Fruit fly (Drosophila melanogaster): Measurements from ENCODE around the gene tal-2A.
A peak's percentile ranks its signal among the peaks of the same experiment; 100 is the strongest.

tal-2A gene

DNA sequence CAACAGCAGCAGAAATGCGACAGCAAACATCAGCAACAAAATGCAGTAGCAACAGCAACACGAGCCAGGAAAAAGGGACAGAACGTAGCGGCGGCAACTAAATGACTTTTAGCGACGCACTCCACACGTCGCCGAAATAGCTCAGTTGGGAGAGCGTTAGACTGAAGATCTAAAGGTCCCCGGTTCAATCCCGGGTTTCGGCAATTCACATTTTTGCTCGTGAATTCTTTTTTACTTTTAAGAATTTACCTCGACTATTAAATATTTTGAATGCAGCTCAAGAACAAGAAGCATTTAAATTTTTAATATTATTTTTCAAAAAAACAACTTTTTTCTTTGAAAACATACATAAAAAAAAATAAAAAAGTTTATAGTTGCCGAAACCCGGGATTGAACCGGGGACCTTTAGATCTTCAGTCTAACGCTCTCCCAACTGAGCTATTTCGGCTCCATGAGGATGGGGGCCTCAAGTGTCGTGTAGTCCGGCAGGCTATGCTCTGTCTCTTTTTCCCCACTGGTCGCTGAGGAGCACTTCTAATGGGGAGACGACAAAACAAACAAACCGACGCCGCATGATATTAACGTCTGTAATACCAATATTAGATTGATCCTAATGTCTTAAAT is 15.0 kb upstream of the tal-2A start (continued):
- TF ChIP-seq shn (GFP tag; optimal IDR thresholded peaks at IDR 0.05), result no peak
- TF ChIP-seq amos (GFP tag; IDR thresholded peaks at IDR 0.05; ENCODE audit: partially characterized antibody), result peak; percentile 77; the same call in 1 of the 2 replicates
- TF ChIP-seq CG2889 (GFP tag; IDR thresholded peaks at IDR 0.05), result no peak
- peak; percentile 18 for TF ChIP-seq CG11504 (tag; optimal IDR thresholded peaks at IDR 0.05)
- TF ChIP-seq Camta (GFP tag; optimal IDR thresholded peaks at IDR 0.05), result no peak
- TF ChIP-seq Bdp1 (GFP tag; optimal IDR thresholded peaks at IDR 0.05), result peak; percentile 97
- TF ChIP-seq Opbp (GFP tag; IDR thresholded peaks at IDR 0.05; ENCODE audit: partially characterized antibody), result peak; percentile 74; the same call in 2 of the 3 replicates
- no peak for TF ChIP-seq tin (GFP tag; optimal IDR thresholded peaks at IDR 0.05)
- TF ChIP-seq nerfin-2 (GFP tag; IDR thresholded peaks at IDR 0.05; ENCODE audit: partially characterized antibody), result peak; percentile 79
- TF ChIP-seq sens (GFP tag), result peak; percentile 45
- no peak for TF ChIP-seq CG17186 (GFP tag; optimal IDR thresholded peaks at IDR 0.05)
- peak; percentile 40; the same call in 1 of the 2 replicates for TF ChIP-seq CG2129 (GFP tag; IDR thresholded peaks at IDR 0.05; ENCODE audit: partially characterized antibody)
- peak; percentile 59; the same call in 1 of the 2 replicates for TF ChIP-seq CG42726 (GFP tag; IDR thresholded peaks at IDR 0.05; ENCODE audit: partially characterized antibody)
- TF ChIP-seq Bgb (GFP tag; IDR thresholded peaks at IDR 0.05; ENCODE audit: partially characterized antibody), result peak; percentile 67
- TF ChIP-seq bbx (GFP tag; IDR thresholded peaks at IDR 0.05; ENCODE audit: partially characterized antibody), result peak; percentile 82
- peak; percentile 68 for TF ChIP-seq CG7963 (GFP tag; IDR thresholded peaks at IDR 0.05; ENCODE audit: partially characterized antibody)
- TF ChIP-seq Rx (GFP tag; IDR thresholded peaks at IDR 0.05), result no peak
- no peak for TF ChIP-seq CG12769 (tag; optimal IDR thresholded peaks at IDR 0.05)
- no peak for TF ChIP-seq CG15011 (GFP tag; optimal IDR thresholded peaks at IDR 0.05)
- no peak for TF ChIP-seq CkIIα-i1 (GFP tag; IDR thresholded peaks at IDR 0.05)
- no peak for TF ChIP-seq bowl (GFP tag; IDR thresholded peaks at IDR 0.05)
- TF ChIP-seq D19B (GFP tag; optimal IDR thresholded peaks at IDR 0.05), result no peak
- no peak for TF ChIP-seq CG13123 (GFP tag; optimal IDR thresholded peaks at IDR 0.05)
- TF ChIP-seq Drgx (GFP tag; IDR thresholded peaks at IDR 0.05), result no peak
- TF ChIP-seq ato (GFP tag; IDR thresholded peaks at IDR 0.05; ENCODE audit: partially characterized antibody), result peak; percentile 46; the same call in 1 of the 2 replicates

DNA sequence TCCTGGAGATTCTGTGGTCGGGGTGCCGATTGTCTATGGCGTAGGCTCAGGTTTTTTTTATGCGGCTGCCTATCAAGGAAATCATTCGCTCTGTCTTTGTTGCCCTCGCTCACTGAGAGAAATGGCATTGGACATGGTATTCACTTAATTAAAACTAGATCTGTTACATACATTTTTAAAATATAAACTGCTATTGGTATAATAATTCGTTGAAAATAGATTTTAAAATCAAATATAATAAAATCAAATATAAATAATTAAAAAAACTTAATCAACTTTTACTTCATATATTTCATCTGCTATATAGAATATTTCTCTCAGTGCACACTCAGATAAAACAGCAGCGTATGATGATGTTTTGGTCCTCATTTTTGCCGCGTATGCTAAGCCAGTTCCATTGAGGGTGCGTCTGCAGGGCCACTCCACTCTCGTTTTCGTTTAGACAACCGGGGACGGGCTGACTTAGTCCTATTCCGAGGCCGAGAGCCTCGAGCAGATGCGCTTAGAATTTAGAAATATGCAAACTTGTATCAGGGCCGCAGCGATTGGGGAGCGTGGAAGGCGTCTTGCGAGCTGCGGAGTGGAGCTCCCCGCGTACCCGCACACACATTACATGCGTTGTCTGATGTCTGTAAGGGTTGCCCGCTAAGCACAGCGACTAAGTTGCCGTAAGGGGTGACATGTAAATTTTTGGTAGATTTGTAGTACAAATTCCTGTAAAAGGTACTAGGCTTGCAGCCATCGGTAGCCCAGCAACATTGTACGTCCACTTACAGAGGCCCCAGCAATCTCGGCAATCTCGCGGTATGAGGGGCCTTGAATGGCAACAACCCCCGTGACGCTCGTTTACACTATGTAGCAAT is 13.1 kb upstream of the tal-2A start:
- TF ChIP-seq Max (GFP tag; optimal IDR thresholded peaks at IDR 0.05), result no peak
- TF ChIP-seq lola (GFP tag; optimal IDR thresholded peaks at IDR 0.05), result peak in 1 of 3 experiments; percentile 63
- TF ChIP-seq CG9797 (GFP tag; optimal IDR thresholded peaks at IDR 0.05), result no peak
- no peak for TF ChIP-seq CG12299 (tag; optimal IDR thresholded peaks at IDR 0.05)
- peak; percentile 27 for TF ChIP-seq Hmr (GFP tag; optimal IDR thresholded peaks at IDR 0.05)
- TF ChIP-seq CG11398 (GFP tag; optimal IDR thresholded peaks at IDR 0.05), result no peak
- TF ChIP-seq ac (GFP tag; optimal IDR thresholded peaks at IDR 0.05), result peak; percentile 18
- TF ChIP-seq exex (tag; optimal IDR thresholded peaks at IDR 0.05), result no peak
- TF ChIP-seq vvl (GFP tag; IDR thresholded peaks at IDR 0.05), result peak; percentile 23; the same call in 1 of the 2 replicates
- TF ChIP-seq ssp (GFP tag; IDR thresholded peaks at IDR 0.05), result no peak
- TF ChIP-seq CG15073 (GFP tag; optimal IDR thresholded peaks at IDR 0.05), result no peak
- no peak for TF ChIP-seq ab (GFP tag; optimal IDR thresholded peaks at IDR 0.05)
- TF ChIP-seq crp (GFP tag; optimal IDR thresholded peaks at IDR 0.05), result no peak
- TF ChIP-seq CG4360 (GFP tag; IDR thresholded peaks at IDR 0.05), result no peak
- peak; percentile 62 for TF ChIP-seq grau (tag; optimal IDR thresholded peaks at IDR 0.05)
- peak; percentile 9 for TF ChIP-seq CG8359 (GFP tag; optimal IDR thresholded peaks at IDR 0.05; ENCODE audit: borderline replicate concordance)
- no peak; the same call in 1 of the 2 replicates for TF ChIP-seq amos (GFP tag; IDR thresholded peaks at IDR 0.05; ENCODE audit: partially characterized antibody)
- TF ChIP-seq sug (tag; optimal IDR thresholded peaks at IDR 0.05), result no peak
- TF ChIP-seq CG9609 (GFP tag; optimal IDR thresholded peaks at IDR 0.05), result no peak
- no peak for TF ChIP-seq btn (GFP tag; optimal IDR thresholded peaks at IDR 0.05)
- TF ChIP-seq CG17361 (GFP tag; IDR thresholded peaks at IDR 0.05), result peak; percentile 51; the same call in 2 of the 3 replicates
- peak; percentile 80 for TF ChIP-seq CG15696 (tag; optimal IDR thresholded peaks at IDR 0.05)
- no peak for TF ChIP-seq MESR4 (GFP tag; optimal IDR thresholded peaks at IDR 0.05)

Data from whole organism, embryonic.